Worm (Caenorhabditis elegans) whole organism, late embryonic: ENCODE data around the gene hil-4.

Experiments used
- K09A11.1 ChIP-seq: sonication (generic microtip); optimal IDR thresholded peaks from 2 replicates; lab custom pipeline; 2017; ENCODE audit warnings: antibody characterized with exemption, mild to moderate bottlenecking, missing genetic modification characterization, missing compliant biosample characterization; ENCODE audit not compliant: insufficient read depth
- T23F11.4 ChIP-seq: fragments of 200-800 bp; sonication (Bioruptor generic); optimal IDR thresholded peaks from 2 replicates; lab custom pipeline; 2018; ENCODE audit warnings: mild to moderate bottlenecking, missing genetic modification characterization, missing compliant biosample characterization
- ceh-31 ChIP-seq: sonication (generic microtip); optimal IDR thresholded peaks from 2 replicates; lab custom pipeline; 2016; ENCODE audit warnings: missing genetic modification characterization, missing compliant biosample characterization
- elt-2 ChIP-seq: sonication (generic microtip); optimal IDR thresholded peaks from 2 replicates; lab custom pipeline; 2016; ENCODE audit warnings: missing genetic modification reagents, missing genetic modification characterization, missing compliant biosample characterization
- eyg-1 ChIP-seq: sonication (generic microtip); optimal IDR thresholded peaks from 2 replicates; lab custom pipeline; 2016; ENCODE audit warnings: missing genotype, missing genetic modification characterization, missing compliant biosample characterization
- fkh-10 ChIP-seq: fragments of 150-350 bp; optimal IDR thresholded peaks from 2 replicates; lab custom pipeline; 2014; ENCODE audit warnings: missing biosample characterization, missing genetic modification reagents, missing genetic modification characterization
- pqm-1 ChIP-seq: sonication (generic microtip); optimal IDR thresholded peaks from 2 replicates; lab custom pipeline; 2016; ENCODE audit warnings: missing genetic modification characterization, missing compliant biosample characterization
- sox-2 ChIP-seq: fragments of 200-800 bp; sonication (Bioruptor generic); IDR thresholded peaks from 2 replicates; pipeline ENCODE4 v1.3.6; 2022; ENCODE audit warnings: missing genetic modification reagents, missing genetic modification characterization, missing compliant biosample characterization

ce11 chrV:4787166-4787565 lies 33.1 kb downstream of the hil-4 start, which contains the start of gene R02F11.9:
- TF ChIP-seq fkh-10 (GFP tag; lab: Kevin White, UChicago) (no peak), T23F11.4 (GFP tag; lab: Kevin White, UChicago) (no peak), pqm-1 (tag; lab: Kevin White, UChicago) (no peak), eyg-1 (no peak), ceh-31 (no peak), sox-2 (GFP tag; lab: Robert Waterston, UW) (no peak), elt-2 (no peak), K09A11.1 (tag; lab: Kevin White, UChicago) (no peak)
